Worm (Caenorhabditis elegans) whole organism, young adult: ENCODE measurements around the gene ZK112.4.

Source experiments
- B0019.2 ChIP-seq: fragments of 200-800 bp; sonication (Bioruptor generic); conservative IDR thresholded peaks from 2 replicates; pipeline ENCODE4 v1.3.6; 2022; ENCODE audit warnings: missing genetic modification reagents, missing genetic modification characterization, missing compliant biosample characterization
- B0336.3 ChIP-seq: fragments of 200-800 bp; sonication (Bioruptor generic); IDR thresholded peaks from 2 replicates; pipeline ENCODE4 v1.3.6; 2022; ENCODE audit warnings: missing genetic modification characterization, missing compliant biosample characterization
- C06A6.2 ChIP-seq: fragments of 200-800 bp; sonication (Bioruptor generic); conservative IDR thresholded peaks from 2 replicates; pipeline ENCODE4 v1.3.6; 2022; ENCODE audit warnings: missing genetic modification characterization, missing compliant biosample characterization
- F22D6.2 ChIP-seq: sonication (generic microtip); optimal IDR thresholded peaks from 2 replicates; lab custom pipeline; 2016; ENCODE audit warnings: mild to moderate bottlenecking, missing genetic modification characterization, missing compliant biosample characterization
- F57C9.4 ChIP-seq: sonication (generic microtip); optimal IDR thresholded peaks from 2 replicates; lab custom pipeline; 2017; ENCODE audit warnings: mild to moderate bottlenecking, missing genetic modification characterization, missing compliant biosample characterization
- T07F8.4 ChIP-seq: sonication (generic microtip); optimal IDR thresholded peaks from 2 replicates; lab custom pipeline; 2016; ENCODE audit warnings: mild to moderate bottlenecking, missing genetic modification characterization, moderate library complexity, missing compliant biosample characterization
- Y53G8AR.9 ChIP-seq: fragments of 200-800 bp; sonication (Bioruptor generic); conservative IDR thresholded peaks from 2 replicates; pipeline ENCODE4 v1.3.6; 2022; ENCODE audit warnings: missing genetic modification reagents, missing genetic modification characterization, missing compliant biosample characterization
- akir-1 ChIP-seq: fragments of 200-800 bp; sonication (Bioruptor generic); optimal IDR thresholded peaks from 2 replicates; lab custom pipeline; 2018; ENCODE audit warnings: mild to moderate bottlenecking, missing genetic modification characterization, moderate library complexity, missing compliant biosample characterization
- atf-7 ChIP-seq: sonication (generic microtip); optimal IDR thresholded peaks from 2 replicates; lab custom pipeline; 2017; ENCODE audit warnings: mild to moderate bottlenecking, missing genetic modification characterization, missing compliant biosample characterization
- athp-1 ChIP-seq: sonication (generic microtip); optimal IDR thresholded peaks from 2 replicates; lab custom pipeline; 2017; ENCODE audit warnings: mild to moderate bottlenecking, missing genetic modification characterization, missing compliant biosample characterization
- bed-1 ChIP-seq: fragments of 200-800 bp; sonication (Bioruptor generic); IDR thresholded peaks from 2 replicates; pipeline ENCODE4 v1.3.6; 2022; ENCODE audit warnings: missing genetic modification reagents, missing genetic modification characterization, missing compliant biosample characterization
- ccch-3 ChIP-seq: fragments of 200-800 bp; sonication (Bioruptor generic); optimal IDR thresholded peaks from 2 replicates; lab custom pipeline; 2018; ENCODE audit warnings: mild to moderate bottlenecking, missing genetic modification characterization, missing compliant biosample characterization
- cebp-2 ChIP-seq: fragments of 200-800 bp; sonication (Bioruptor generic); IDR thresholded peaks from 2 replicates; pipeline ENCODE4 v1.3.6; 2022; ENCODE audit warnings: missing genetic modification characterization, missing compliant biosample characterization
- ceh-100 ChIP-seq: fragments of 200-800 bp; sonication (Bioruptor generic); IDR thresholded peaks from 2 replicates; pipeline ENCODE4 v1.3.6; 2022; ENCODE audit warnings: missing genetic modification reagents, missing genetic modification characterization, missing compliant biosample characterization
- ceh-91 ChIP-seq: fragments of 200-800 bp; sonication (Bioruptor generic); IDR thresholded peaks from 2 replicates; pipeline ENCODE4 v1.3.6; 2022; ENCODE audit warnings: missing genetic modification reagents, missing genetic modification characterization, missing compliant biosample characterization
- dox-1 ChIP-seq: fragments of 200-800 bp; sonication (Bioruptor generic); IDR thresholded peaks from 2 replicates; pipeline ENCODE4 v1.3.6; 2022; ENCODE audit warnings: missing genetic modification reagents, missing genetic modification characterization, missing compliant biosample characterization
- efl-1 ChIP-seq: fragments of 150-350 bp; optimal IDR thresholded peaks from 2 replicates; lab custom pipeline; 2014; ENCODE audit warnings: missing biosample characterization, missing genetic modification reagents, missing genetic modification characterization
- egl-44 ChIP-seq: fragments of 200-800 bp; sonication (Bioruptor generic); IDR thresholded peaks from 2 replicates; pipeline ENCODE4 v1.3.6; 2022; ENCODE audit warnings: missing genetic modification reagents, missing genetic modification characterization, missing compliant biosample characterization
- ets-4 ChIP-seq: fragments of 200-800 bp; sonication (Bioruptor generic); optimal IDR thresholded peaks from 2 replicates; lab custom pipeline; 2018; ENCODE audit warnings: mild to moderate bottlenecking, missing genetic modification characterization, missing compliant biosample characterization
- hlh-12 ChIP-seq: sonication (generic microtip); optimal IDR thresholded peaks from 2 replicates; lab custom pipeline; 2016; ENCODE audit warnings: missing genetic modification characterization, missing compliant biosample characterization
- hmg-1.2 ChIP-seq: fragments of 200-800 bp; sonication (Bioruptor generic); IDR thresholded peaks from 2 replicates; pipeline ENCODE4 v1.3.6; 2022; ENCODE audit warnings: missing genetic modification reagents, missing genetic modification characterization, missing compliant biosample characterization
- lag-1 ChIP-seq: fragments of 200-800 bp; sonication (Bioruptor generic); IDR thresholded peaks from 2 replicates; pipeline ENCODE4 v1.3.6; 2022; ENCODE audit warnings: missing genetic modification reagents, missing genetic modification characterization, missing compliant biosample characterization
- let-526 ChIP-seq: fragments of 200-800 bp; sonication (Bioruptor generic); IDR thresholded peaks from 2 replicates; pipeline ENCODE4 v1.3.6; 2022; ENCODE audit warnings: missing genetic modification reagents, missing genetic modification characterization, missing compliant biosample characterization
- let-607 ChIP-seq, 2 experiments: fragments of 200-800 bp in 1 of 2; sonication (Bioruptor generic) in 1 of 2; sonication (generic microtip) in 1 of 2; optimal IDR thresholded peaks; 2 replicates each; lab custom pipeline; 2016 to 2018; ENCODE audit warnings: mild to moderate bottlenecking in 2 of 2, missing compliant biosample characterization in 2 of 2, missing genetic modification characterization in 2 of 2, moderate library complexity in 2 of 2, missing genotype in 1 of 2
- lsl-1 ChIP-seq: fragments of 200-800 bp; sonication (Bioruptor generic); optimal IDR thresholded peaks from 2 replicates; lab custom pipeline; 2018; ENCODE audit warnings: mild to moderate bottlenecking, missing genetic modification characterization, moderate library complexity, missing compliant biosample characterization
- madf-10 ChIP-seq: sonication (generic microtip); optimal IDR thresholded peaks from 2 replicates; lab custom pipeline; 2016; ENCODE audit warnings: mild to moderate bottlenecking, missing genetic modification characterization, missing compliant biosample characterization
- madf-3 ChIP-seq: fragments of 200-800 bp; sonication (Bioruptor generic); IDR thresholded peaks from 2 replicates; pipeline ENCODE4 v1.3.6; 2022; ENCODE audit warnings: missing genetic modification reagents, missing genetic modification characterization, missing compliant biosample characterization
- madf-8 ChIP-seq: fragments of 200-800 bp; sonication (Bioruptor generic); conservative IDR thresholded peaks from 2 replicates; pipeline ENCODE4 v1.3.6; 2022; ENCODE audit warnings: missing genetic modification reagents, missing genetic modification characterization, missing compliant biosample characterization
- mxl-1 ChIP-seq: sonication (generic microtip); optimal IDR thresholded peaks from 2 replicates; lab custom pipeline; 2016; ENCODE audit warnings: missing genetic modification characterization, missing compliant biosample characterization
- nhr-179 ChIP-seq: sonication (generic microtip); optimal IDR thresholded peaks from 2 replicates; lab custom pipeline; 2016; ENCODE audit warnings: mild to moderate bottlenecking, missing genetic modification characterization, missing compliant biosample characterization
- nhr-27 ChIP-seq: fragments of 200-800 bp; sonication (Bioruptor generic); optimal IDR thresholded peaks from 2 replicates; lab custom pipeline; 2018; ENCODE audit warnings: mild to moderate bottlenecking, missing genetic modification characterization, moderate library complexity, missing compliant biosample characterization
- sdz-38 ChIP-seq: sonication (generic microtip); optimal IDR thresholded peaks from 2 replicates; lab custom pipeline; 2016; ENCODE audit warnings: missing genotype, missing genetic modification characterization, missing compliant biosample characterization
- sea-2 ChIP-seq: fragments of 200-800 bp; sonication (Bioruptor generic); IDR thresholded peaks from 2 replicates; pipeline ENCODE4 v1.3.6; 2022; ENCODE audit warnings: missing genetic modification characterization, missing compliant biosample characterization
- snpc-1.1 ChIP-seq: sonication (generic microtip); optimal IDR thresholded peaks from 2 replicates; lab custom pipeline; 2017; ENCODE audit warnings: missing genetic modification characterization, mild to moderate bottlenecking, missing compliant biosample characterization, antibody characterized with exemption, moderate library complexity, missing genotype, missing genetic modification reagents; ENCODE audit not compliant: insufficient read depth
- snpc-4 ChIP-seq, 5 experiments: fragments of 150-350 bp in 1 of 5; sonication (generic microtip) in 4 of 5; optimal IDR thresholded peaks; 2 replicates each; lab custom pipeline; 2014 to 2018; ENCODE audit warnings: missing genetic modification characterization in 5 of 5, missing biosample characterization in 3 of 5, antibody characterized with exemption in 2 of 5, mild to moderate bottlenecking in 2 of 5, missing compliant biosample characterization in 2 of 5, missing genotype in 2 of 5, moderate library complexity in 2 of 5, missing genetic modification reagents in 1 of 5
- tbp1 ChIP-seq: fragments of 200-800 bp; sonication (Bioruptor generic); optimal IDR thresholded peaks from 2 replicates; lab custom pipeline; 2018; ENCODE audit warnings: mild to moderate bottlenecking, missing genetic modification characterization, missing compliant biosample characterization
- tbx-9 ChIP-seq: sonication (generic microtip); optimal IDR thresholded peaks from 2 replicates; lab custom pipeline; 2016; ENCODE audit warnings: borderline replicate concordance, missing genetic modification characterization, inconsistent platforms, missing compliant biosample characterization
- zim-3 ChIP-seq: sonication (generic microtip); optimal IDR thresholded peaks from 2 replicates; lab custom pipeline; 2017; ENCODE audit warnings: mild to moderate bottlenecking, missing genetic modification characterization, moderate library complexity, missing compliant biosample characterization
- ztf-25 ChIP-seq: fragments of 200-800 bp; sonication (Bioruptor generic); IDR thresholded peaks from 2 replicates; pipeline ENCODE4 v1.3.6; 2022; ENCODE audit warnings: missing genetic modification reagents, missing genetic modification characterization, missing compliant biosample characterization

The ZK112.4 gene

ce11 chrIII:7769965-7770364 is 40.2 kb upstream of the ZK112.4 start, which contains the start of gene snu-23 (continued):
- TF ChIP-seq snpc-4 (GFP tag; optimal IDR thresholded peaks at IDR 0.05; lab: Kevin White, UChicago): no peak
- no peak for TF ChIP-seq snpc-4 (tag; optimal IDR thresholded peaks at IDR 0.05; lab: Kevin White, UChicago)
- peak; percentile 47; the same call in 1 of the 2 replicates for TF ChIP-seq dox-1
- no peak for TF ChIP-seq atf-7
- no peak for TF ChIP-seq athp-1
- no peak for TF ChIP-seq nhr-179 (tag; lab: Kevin White, UChicago)
- TF ChIP-seq madf-10 (tag; lab: Kevin White, UChicago): no peak
- no peak for TF ChIP-seq B0019.2
- no peak for TF ChIP-seq sea-2 (GFP tag; lab: Robert Waterston, UW)
- TF ChIP-seq let-607 (tag; optimal IDR thresholded peaks at IDR 0.05; lab: Kevin White, UChicago): peak; percentile 44 to 78
- TF ChIP-seq hmg-1.2 (GFP tag; lab: Robert Waterston, UW): peak; percentile 44; the same call in 1 of the 2 replicates
- no peak for TF ChIP-seq ceh-91 (GFP tag; lab: Robert Waterston, UW)
- no peak for TF ChIP-seq Y53G8AR.9 (GFP tag; lab: Robert Waterston, UW)
- TF ChIP-seq hlh-12 (tag; lab: Kevin White, UChicago): no peak
- no peak for TF ChIP-seq efl-1 (GFP tag; lab: Kevin White, UChicago)
- no peak for TF ChIP-seq F22D6.2 (tag; lab: Kevin White, UChicago)
- TF ChIP-seq, all 124 proteins: peak for 10

- TF ChIP-seq dox-1: no peak
- no peak for TF ChIP-seq mxl-1 (tag; lab: Kevin White, UChicago)
- TF ChIP-seq cebp-2: no peak
- no peak for TF ChIP-seq tbx-9 (tag; lab: Kevin White, UChicago)
- no peak for TF ChIP-seq ets-4
- TF ChIP-seq C06A6.2 (GFP tag; lab: Robert Waterston, UW): no peak
- TF ChIP-seq let-526 (GFP tag; lab: Robert Waterston, UW): no peak
- no peak for TF ChIP-seq sea-2 (GFP tag; lab: Robert Waterston, UW)
- TF ChIP-seq sdz-38 (tag; lab: Kevin White, UChicago): no peak
- TF ChIP-seq zim-3 (tag; lab: Kevin White, UChicago): no peak
- no peak for TF ChIP-seq T07F8.4 (tag; lab: Kevin White, UChicago)
- no peak for TF ChIP-seq nhr-27 (tag; lab: Kevin White, UChicago)
Measured at ce11 chrIII:7768963-7769362, 39.2 kb upstream of the ZK112.4 start, which contains the start of gene ZK686.3. TSS of gene ZK686.3 (minus strand) at chrIII:7769063.

ce11 chrIII:7767415-7767814 is 37.6 kb upstream of the ZK112.4 start, which contains the start of gene ZK686.5:
TSS of gene ZK686.5 (minus strand) at chrIII:7767515.
- TF ChIP-seq ztf-25 (GFP tag; lab: Robert Waterston, UW): no peak
- TF ChIP-seq bed-1 (GFP tag; lab: Robert Waterston, UW): no peak
- TF ChIP-seq lsl-1 (GFP tag; lab: Kevin White, UChicago): no peak
- no peak for TF ChIP-seq ccch-3 (GFP tag; lab: Kevin White, UChicago)
- TF ChIP-seq ceh-100 (GFP tag; lab: Robert Waterston, UW): no peak
- TF ChIP-seq madf-3: no peak
- no peak for TF ChIP-seq lag-1 (GFP tag; lab: Robert Waterston, UW)
- TF ChIP-seq B0336.3: no peak
- no peak for TF ChIP-seq madf-8
- no peak for TF ChIP-seq egl-44 (GFP tag; lab: Robert Waterston, UW)
- TF ChIP-seq akir-1 (GFP tag; lab: Kevin White, UChicago): no peak
- no peak for TF ChIP-seq zim-3 (tag; lab: Kevin White, UChicago)
- TF ChIP-seq F57C9.4 (tag; lab: Kevin White, UChicago): no peak
- no peak for TF ChIP-seq snpc-1.1
- no peak for TF ChIP-seq tbp1 (GFP tag; lab: Kevin White, UChicago)
- TF ChIP-seq, all 124 proteins: peak for 0
